Worm (Caenorhabditis elegans) whole organism, young adult: ENCODE data around the gene dsl-5.

Experiments used
- B0035.1 ChIP-seq: sonication (generic microtip); optimal IDR thresholded peaks from 2 replicates; lab custom pipeline; 2016; ENCODE audit warnings: missing genetic modification characterization, mild to moderate bottlenecking, missing compliant biosample characterization, missing genotype, missing genetic modification reagents
- F22D6.2 ChIP-seq: sonication (generic microtip); optimal IDR thresholded peaks from 2 replicates; lab custom pipeline; 2016; ENCODE audit warnings: mild to moderate bottlenecking, missing genetic modification characterization, missing compliant biosample characterization
- F23B12.7 ChIP-seq: sonication (generic microtip); optimal IDR thresholded peaks from 2 replicates; lab custom pipeline; 2017; ENCODE audit warnings: missing genetic modification characterization, mild to moderate bottlenecking, missing compliant biosample characterization, antibody characterized with exemption, moderate library complexity; ENCODE audit not compliant: insufficient read depth
- F33H1.4 ChIP-seq: fragments of 200-800 bp; sonication (Bioruptor generic); IDR thresholded peaks from 2 replicates; pipeline ENCODE4 v1.3.6; 2022; ENCODE audit warnings: missing genetic modification reagents, missing genetic modification characterization, missing compliant biosample characterization
- F52B5.7 ChIP-seq: sonication (generic microtip); optimal IDR thresholded peaks from 2 replicates; lab custom pipeline; 2016; ENCODE audit warnings: mild to moderate bottlenecking, missing genetic modification characterization, missing compliant biosample characterization
- F55B11.4 ChIP-seq: sonication (generic microtip); optimal IDR thresholded peaks from 2 replicates; lab custom pipeline; 2016; ENCODE audit warnings: missing compliant biosample characterization, missing genetic modification characterization, borderline replicate concordance; ENCODE audit not compliant: insufficient read depth
- T26A5.8 ChIP-seq: sonication (generic microtip); optimal IDR thresholded peaks from 2 replicates; lab custom pipeline; 2016; ENCODE audit warnings: missing genetic modification characterization, missing compliant biosample characterization
- Y79H2A.3 ChIP-seq: fragments of 200-800 bp; sonication (Bioruptor generic); conservative IDR thresholded peaks from 2 replicates; pipeline ENCODE4 v1.3.6; 2022; ENCODE audit warnings: missing genetic modification reagents, missing genetic modification characterization, missing compliant biosample characterization
- akir-1 ChIP-seq: fragments of 200-800 bp; sonication (Bioruptor generic); optimal IDR thresholded peaks from 2 replicates; lab custom pipeline; 2018; ENCODE audit warnings: mild to moderate bottlenecking, missing genetic modification characterization, moderate library complexity, missing compliant biosample characterization
- ama-1 ChIP-seq, 3 experiments: fragments of 150-350 bp in 1 of 3; sonication (generic microtip) in 2 of 3; optimal IDR thresholded peaks; 2 replicates each; lab custom pipeline; 2014 to 2018; ENCODE audit warnings: missing biosample characterization in 2 of 3, missing genetic modification characterization in 2 of 3, missing genetic modification reagents in 2 of 3
- aptf-2 ChIP-seq: fragments of 200-800 bp; sonication (Bioruptor generic); conservative IDR thresholded peaks from 2 replicates; pipeline ENCODE4 v1.3.6; 2022; ENCODE audit warnings: missing genetic modification reagents, missing genetic modification characterization, missing compliant biosample characterization
- athp-1 ChIP-seq: sonication (generic microtip); optimal IDR thresholded peaks from 2 replicates; lab custom pipeline; 2017; ENCODE audit warnings: mild to moderate bottlenecking, missing genetic modification characterization, missing compliant biosample characterization
- attf-3 ChIP-seq: fragments of 200-800 bp; sonication (Bioruptor generic); conservative IDR thresholded peaks from 2 replicates; pipeline ENCODE4 v1.3.6; 2022; ENCODE audit warnings: missing genetic modification reagents, missing genetic modification characterization, missing compliant biosample characterization
- attf-5 ChIP-seq: fragments of 200-800 bp; sonication (Bioruptor generic); optimal IDR thresholded peaks from 2 replicates; lab custom pipeline; 2018; ENCODE audit warnings: mild to moderate bottlenecking, missing genetic modification characterization, missing compliant biosample characterization
- cebp-1 ChIP-seq, 2 experiments: fragments of 200-800 bp in 1 of 2; sonication (Bioruptor generic) in 1 of 2; sonication (generic microtip) in 1 of 2; IDR thresholded peaks in 1 of 2; optimal IDR thresholded peaks in 1 of 2; 2 replicates each; pipeline versions ENCODE4 v1.3.6 to Lab custom; 2017 to 2022; ENCODE audit warnings: missing compliant biosample characterization in 2 of 2, missing genetic modification characterization in 2 of 2, mild to moderate bottlenecking in 1 of 2, missing genetic modification reagents in 1 of 2, moderate library complexity in 1 of 2
- cebp-2 ChIP-seq: fragments of 200-800 bp; sonication (Bioruptor generic); IDR thresholded peaks from 2 replicates; pipeline ENCODE4 v1.3.6; 2022; ENCODE audit warnings: missing genetic modification characterization, missing compliant biosample characterization
- ceh-100 ChIP-seq: fragments of 200-800 bp; sonication (Bioruptor generic); IDR thresholded peaks from 2 replicates; pipeline ENCODE4 v1.3.6; 2022; ENCODE audit warnings: missing genetic modification reagents, missing genetic modification characterization, missing compliant biosample characterization
- ceh-58 ChIP-seq: fragments of 200-800 bp; sonication (Bioruptor generic); IDR thresholded peaks from 2 replicates; pipeline ENCODE4 v1.3.6; 2022; ENCODE audit warnings: missing genetic modification characterization, missing compliant biosample characterization
- ceh-91 ChIP-seq: fragments of 200-800 bp; sonication (Bioruptor generic); IDR thresholded peaks from 2 replicates; pipeline ENCODE4 v1.3.6; 2022; ENCODE audit warnings: missing genetic modification reagents, missing genetic modification characterization, missing compliant biosample characterization
- chd-7 ChIP-seq: sonication (generic microtip); optimal IDR thresholded peaks from 2 replicates; lab custom pipeline; 2016; ENCODE audit warnings: mild to moderate bottlenecking, missing genetic modification characterization, moderate library complexity, missing compliant biosample characterization
- dox-1 ChIP-seq: fragments of 200-800 bp; sonication (Bioruptor generic); IDR thresholded peaks from 2 replicates; pipeline ENCODE4 v1.3.6; 2022; ENCODE audit warnings: missing genetic modification reagents, missing genetic modification characterization, missing compliant biosample characterization
- egl-18 ChIP-seq: fragments of 200-800 bp; sonication (Bioruptor generic); IDR thresholded peaks from 2 replicates; pipeline ENCODE4 v1.3.6; 2022; ENCODE audit warnings: missing genetic modification reagents, missing genetic modification characterization, missing compliant biosample characterization
- ekl-4 ChIP-seq: fragments of 200-800 bp; sonication (Bioruptor generic); IDR thresholded peaks from 2 replicates; pipeline ENCODE4 v1.3.6; 2022; ENCODE audit warnings: missing genetic modification reagents, missing genetic modification characterization, missing compliant biosample characterization
- ets-4 ChIP-seq: fragments of 200-800 bp; sonication (Bioruptor generic); optimal IDR thresholded peaks from 2 replicates; lab custom pipeline; 2018; ENCODE audit warnings: mild to moderate bottlenecking, missing genetic modification characterization, missing compliant biosample characterization
- him-1 ChIP-seq: sonication (generic microtip); optimal IDR thresholded peaks from 2 replicates; lab custom pipeline; 2016; ENCODE audit warnings: missing genotype, missing genetic modification reagents, missing genetic modification characterization, missing compliant biosample characterization
- lin-26 ChIP-seq: fragments of 200-800 bp; sonication (Bioruptor generic); IDR thresholded peaks from 2 replicates; pipeline ENCODE4 v1.3.6; 2022; ENCODE audit warnings: missing genetic modification reagents, missing genetic modification characterization, missing compliant biosample characterization
- lin-35 ChIP-seq, 3 experiments: fragments of 150-350 bp in 2 of 3; sonication (generic microtip) in 1 of 3; optimal IDR thresholded peaks; 2 replicates each; lab custom pipeline; 2014 to 2018; ENCODE audit warnings: missing biosample characterization in 3 of 3, missing genetic modification characterization in 3 of 3, missing genetic modification reagents in 3 of 3
- madf-10 ChIP-seq: sonication (generic microtip); optimal IDR thresholded peaks from 2 replicates; lab custom pipeline; 2016; ENCODE audit warnings: mild to moderate bottlenecking, missing genetic modification characterization, missing compliant biosample characterization
- madf-3 ChIP-seq: fragments of 200-800 bp; sonication (Bioruptor generic); IDR thresholded peaks from 2 replicates; pipeline ENCODE4 v1.3.6; 2022; ENCODE audit warnings: missing genetic modification reagents, missing genetic modification characterization, missing compliant biosample characterization
- mel-28 ChIP-seq: sonication (generic microtip); optimal IDR thresholded peaks from 2 replicates; lab custom pipeline; 2016; ENCODE audit warnings: borderline replicate concordance, mild to moderate bottlenecking, missing genetic modification characterization, missing compliant biosample characterization
- nfya-2 ChIP-seq: fragments of 200-800 bp; sonication (Bioruptor generic); IDR thresholded peaks from 2 replicates; pipeline ENCODE4 v1.3.6; 2022; ENCODE audit warnings: missing genetic modification reagents, missing genetic modification characterization, missing compliant biosample characterization
- nhr-120 ChIP-seq: fragments of 200-800 bp; sonication (Bioruptor generic); IDR thresholded peaks from 2 replicates; pipeline ENCODE4 v1.3.6; 2022; ENCODE audit warnings: missing genetic modification characterization, missing compliant biosample characterization
- nhr-179 ChIP-seq: sonication (generic microtip); optimal IDR thresholded peaks from 2 replicates; lab custom pipeline; 2016; ENCODE audit warnings: mild to moderate bottlenecking, missing genetic modification characterization, missing compliant biosample characterization
- nhr-27 ChIP-seq: fragments of 200-800 bp; sonication (Bioruptor generic); optimal IDR thresholded peaks from 2 replicates; lab custom pipeline; 2018; ENCODE audit warnings: mild to moderate bottlenecking, missing genetic modification characterization, moderate library complexity, missing compliant biosample characterization
- nhr-80 ChIP-seq: sonication (generic microtip); optimal IDR thresholded peaks from 2 replicates; lab custom pipeline; 2016; ENCODE audit warnings: missing genetic modification characterization, missing compliant biosample characterization
- rpc-1 ChIP-seq, 2 experiments: fragments of 150-350 bp in 1 of 2; sonication (generic microtip) in 1 of 2; optimal IDR thresholded peaks; 2 replicates each; lab custom pipeline; 2014 to 2018; ENCODE audit warnings: missing biosample characterization in 1 of 2, missing genetic modification characterization in 1 of 2, missing genetic modification reagents in 1 of 2, missing genotype in 1 of 2
- snpc-1.1 ChIP-seq: sonication (generic microtip); optimal IDR thresholded peaks from 2 replicates; lab custom pipeline; 2017; ENCODE audit warnings: missing genetic modification characterization, mild to moderate bottlenecking, missing compliant biosample characterization, antibody characterized with exemption, moderate library complexity, missing genotype, missing genetic modification reagents; ENCODE audit not compliant: insufficient read depth
- snpc-1.3 ChIP-seq: sonication (generic microtip); optimal IDR thresholded peaks from 2 replicates; lab custom pipeline; 2017; ENCODE audit warnings: missing genetic modification characterization, mild to moderate bottlenecking, missing compliant biosample characterization, antibody characterized with exemption, moderate library complexity, missing genotype, missing genetic modification reagents; ENCODE audit not compliant: insufficient read depth
- somi-1 ChIP-seq: fragments of 200-800 bp; sonication (Bioruptor generic); optimal IDR thresholded peaks from 2 replicates; lab custom pipeline; 2018; ENCODE audit warnings: mild to moderate bottlenecking, missing genetic modification characterization, missing compliant biosample characterization
- sptf-2 ChIP-seq: fragments of 200-800 bp; sonication (Bioruptor generic); optimal IDR thresholded peaks from 2 replicates; lab custom pipeline; 2018; ENCODE audit warnings: mild to moderate bottlenecking, missing genetic modification characterization, missing compliant biosample characterization
- tbx-9 ChIP-seq: sonication (generic microtip); optimal IDR thresholded peaks from 2 replicates; lab custom pipeline; 2016; ENCODE audit warnings: borderline replicate concordance, missing genetic modification characterization, inconsistent platforms, missing compliant biosample characterization
- tlf-1 ChIP-seq: fragments of 200-800 bp; sonication (Bioruptor generic); optimal IDR thresholded peaks from 2 replicates; lab custom pipeline; 2018; ENCODE audit warnings: mild to moderate bottlenecking, missing genetic modification characterization, missing compliant biosample characterization
- zim-3 ChIP-seq: sonication (generic microtip); optimal IDR thresholded peaks from 2 replicates; lab custom pipeline; 2017; ENCODE audit warnings: mild to moderate bottlenecking, missing genetic modification characterization, moderate library complexity, missing compliant biosample characterization
- ztf-25 ChIP-seq: fragments of 200-800 bp; sonication (Bioruptor generic); IDR thresholded peaks from 2 replicates; pipeline ENCODE4 v1.3.6; 2022; ENCODE audit warnings: missing genetic modification reagents, missing genetic modification characterization, missing compliant biosample characterization

Gene dsl-5

ce11 chrIV:11593415-11594190, 27.2 kb downstream of the dsl-5 start, which contains the start of gene F40F11.3 (continued):
- 0 out of 2 replicates have a peak, but pooled peaks have one; percentile 47 for TF ChIP-seq cebp-2 (GFP tag; lab: Robert Waterston, UW)
- TF ChIP-seq him-1 (tag; lab: Kevin White, UChicago): no peak
- TF ChIP-seq sptf-2 (GFP tag; lab: Kevin White, UChicago): no peak
- peak; percentile 10; the same call in 1 of the 2 replicates for TF ChIP-seq ceh-91 (GFP tag; lab: Robert Waterston, UW)
- TF ChIP-seq nhr-80 (tag; lab: Kevin White, UChicago): peak; percentile 41
- TF ChIP-seq snpc-1.1 (tag; lab: Kevin White, UChicago): no peak
- TF ChIP-seq athp-1 (tag; lab: Kevin White, UChicago): peak; percentile 26
- TF ChIP-seq F55B11.4 (tag; lab: Kevin White, UChicago): no peak
- TF ChIP-seq madf-10 (tag; lab: Kevin White, UChicago): peak; percentile 71
- no peak for TF ChIP-seq ztf-25 (GFP tag; lab: Robert Waterston, UW)
- TF ChIP-seq aptf-2 (GFP tag; lab: Robert Waterston, UW): no peak
- TF ChIP-seq attf-3: no peak
- TF ChIP-seq dox-1: peak; percentile 68
- TF ChIP-seq ets-4: peak; percentile 41
- peak; percentile 34; the same call in 1 of the 2 replicates for TF ChIP-seq F33H1.4
- TF ChIP-seq lin-35 (GFP tag; optimal IDR thresholded peaks at IDR 0.05; lab: Kevin White, UChicago): peak in 1 of 3 experiments; percentile 82
- TF ChIP-seq somi-1 (GFP tag; lab: Kevin White, UChicago): peak; percentile 16
- peak; percentile 38 for TF ChIP-seq akir-1
- TF ChIP-seq ceh-100: no peak; the same call in none of the 2 replicates
- TF ChIP-seq tbx-9 (tag; lab: Kevin White, UChicago): no peak
- 0 out of 2 replicates have a peak, but pooled peaks have one; percentile 40 for TF ChIP-seq egl-18 (GFP tag; lab: Robert Waterston, UW)
- TF ChIP-seq chd-7 (tag; lab: Kevin White, UChicago): peak; percentile 14
- no peak for TF ChIP-seq zim-3
- peak; percentile 7; the same call in 1 of the 2 replicates for TF ChIP-seq cebp-1 (GFP tag; IDR thresholded peaks at IDR 0.05; lab: Robert Waterston, UW)
- peak; percentile 77 for TF ChIP-seq cebp-1 (tag; optimal IDR thresholded peaks at IDR 0.05; lab: Kevin White, UChicago)
- 0 out of 2 replicates have a peak, but pooled peaks have one; percentile 10 for TF ChIP-seq nfya-2 (GFP tag; lab: Robert Waterston, UW)
- no peak for TF ChIP-seq mel-28 (tag; lab: Kevin White, UChicago)
- TF ChIP-seq tlf-1 (GFP tag; lab: Kevin White, UChicago): peak; percentile 48
- TF ChIP-seq rpc-1 (optimal IDR thresholded peaks at IDR 0.05; lab: Kevin White, UChicago): no peak
- no peak for TF ChIP-seq rpc-1 (tag; optimal IDR thresholded peaks at IDR 0.05; lab: Kevin White, UChicago)
- TF ChIP-seq nhr-27 (tag; lab: Kevin White, UChicago): no peak
- no peak for TF ChIP-seq nhr-179
- TF ChIP-seq ekl-4 (GFP tag; lab: Robert Waterston, UW): peak; percentile 73
- TF ChIP-seq attf-5 (GFP tag; lab: Kevin White, UChicago): peak; percentile 90
- TF ChIP-seq Y79H2A.3 (GFP tag; lab: Robert Waterston, UW): no peak
- TF ChIP-seq F52B5.7 (tag; lab: Kevin White, UChicago): no peak
- no peak for TF ChIP-seq nhr-120 (GFP tag; lab: Robert Waterston, UW)
- TF ChIP-seq F23B12.7 (tag; lab: Kevin White, UChicago): no peak
- TF ChIP-seq madf-3 (GFP tag; lab: Robert Waterston, UW): 0 out of 2 replicates have a peak, but pooled peaks have one; percentile 48
- no peak for TF ChIP-seq T26A5.8 (tag; lab: Kevin White, UChicago)
- TF ChIP-seq B0035.1: no peak
- peak; percentile 66; the same call in 1 of the 2 replicates for TF ChIP-seq lin-26 (GFP tag; lab: Robert Waterston, UW)
- no peak for TF ChIP-seq F22D6.2
- no peak for TF ChIP-seq ama-1 (optimal IDR thresholded peaks at IDR 0.05; lab: Kevin White, UChicago)
- TF ChIP-seq ama-1 (GFP tag; optimal IDR thresholded peaks at IDR 0.05; lab: Kevin White, UChicago): no peak
- TF ChIP-seq ceh-58: no peak; the same call in 1 of the 2 replicates
- TF ChIP-seq snpc-1.3: no peak
